Fruit fly (Drosophila melanogaster) whole organism, embryonic: ENCODE data around the gene CG9300.

Experiments used
- Abd-B ChIP-seq: fragments of 200-800 bp; sonication (Bioruptor generic); optimal IDR thresholded peaks from 2 replicates; lab custom pipeline; 2018; ENCODE audit warnings: missing biosample characterization, mild to moderate bottlenecking, missing genetic modification characterization, moderate library complexity
- Atf-2 ChIP-seq: fragments of 200-800 bp; sonication (Bioruptor generic); optimal IDR thresholded peaks from 2 replicates; lab custom pipeline; 2016; ENCODE audit warnings: missing biosample characterization, missing genetic modification characterization
- CG10321 ChIP-seq: fragments of 200-800 bp; sonication (Bioruptor generic); IDR thresholded peaks from 2 replicates; pipeline ENCODE4 v1.3.6; 2022; ENCODE audit warnings: missing biosample characterization, missing genetic modification characterization
- CG10366 ChIP-seq: fragments of 200-800 bp; sonication (Bioruptor generic); IDR thresholded peaks from 2 replicates; pipeline ENCODE4 v1.3.6; 2022; ENCODE audit warnings: missing biosample characterization, missing genetic modification characterization
- CG11696 ChIP-seq: fragments of 200-800 bp; sonication (Bioruptor generic); IDR thresholded peaks from 2 replicates; pipeline ENCODE4 v1.3.6; 2022; ENCODE audit warnings: missing biosample characterization, missing genetic modification characterization
- CG12071 ChIP-seq: fragments of 200-800 bp; sonication (Bioruptor generic); optimal IDR thresholded peaks from 3 replicates; lab custom pipeline; 2018; ENCODE audit warnings: missing biosample characterization, mild to moderate bottlenecking, missing genetic modification characterization
- CG12299 ChIP-seq: fragments of 200-800 bp; sonication (Bioruptor generic); optimal IDR thresholded peaks from 2 replicates; lab custom pipeline; 2018; ENCODE audit warnings: missing biosample characterization, mild to moderate bottlenecking, missing genetic modification characterization
- CG13894 ChIP-seq: fragments of 200-800 bp; sonication (Bioruptor generic); optimal IDR thresholded peaks from 3 replicates; lab custom pipeline; 2018; ENCODE audit warnings: missing biosample characterization, mild to moderate bottlenecking, missing genetic modification characterization, moderate library complexity
- CG14667 ChIP-seq: fragments of 200-800 bp; sonication (Bioruptor generic); IDR thresholded peaks from 2 replicates; pipeline ENCODE4 v1.3.6; 2022; ENCODE audit warnings: missing biosample characterization, missing genetic modification characterization
- CG14965 ChIP-seq: fragments of 200-800 bp; sonication (Bioruptor generic); optimal IDR thresholded peaks from 2 replicates; lab custom pipeline; 2016; ENCODE audit warnings: missing biosample characterization, missing genetic modification characterization, borderline replicate concordance
- CG1529 ChIP-seq: fragments of 200-800 bp; sonication (Bioruptor generic); optimal IDR thresholded peaks from 3 replicates; lab custom pipeline; 2018; ENCODE audit warnings: missing biosample characterization, missing genetic modification characterization
- CG16779 ChIP-seq: fragments of 200-800 bp; sonication (Bioruptor generic); IDR thresholded peaks from 2 replicates; pipeline ENCODE4 v1.3.6; 2022; ENCODE audit warnings: missing biosample characterization, missing genetic modification characterization
- CG17568 ChIP-seq: fragments of 200-800 bp; sonication (Bioruptor generic); optimal IDR thresholded peaks from 2 replicates; lab custom pipeline; 2018; ENCODE audit warnings: missing biosample characterization, mild to moderate bottlenecking, missing genetic modification characterization, moderate library complexity
- CG17829 ChIP-seq: fragments of 200-800 bp; optimal IDR thresholded peaks from 2 replicates; lab custom pipeline; 2019; ENCODE audit warnings: missing biosample characterization, mild to moderate bottlenecking, missing genetic modification characterization, moderate library complexity
- CG1832 ChIP-seq: fragments of 200-800 bp; sonication (Bioruptor generic); optimal IDR thresholded peaks from 2 replicates; lab custom pipeline; 2017; ENCODE audit warnings: missing biosample characterization, mild to moderate bottlenecking, missing genetic modification characterization, inconsistent platforms
- CG3065 ChIP-seq: fragments of 200-800 bp; sonication (Bioruptor generic); optimal IDR thresholded peaks from 2 replicates; lab custom pipeline; 2016; ENCODE audit warnings: missing biosample characterization, missing genetic modification characterization
- CG3726 ChIP-seq: fragments of 200-800 bp; sonication (Bioruptor generic); IDR thresholded peaks from 3 replicates; pipeline ENCODE4, ENCODE4 v1.3.6; 2022; ENCODE audit warnings: missing biosample characterization, missing genetic modification characterization
- CG4282 ChIP-seq: fragments of 200-800 bp; sonication (Bioruptor generic); optimal IDR thresholded peaks from 2 replicates; lab custom pipeline; 2016; ENCODE audit warnings: missing biosample characterization, missing genetic modification characterization
- CG4707 ChIP-seq: fragments of 200-800 bp; sonication (Bioruptor generic); optimal IDR thresholded peaks from 2 replicates; lab custom pipeline; 2018; ENCODE audit warnings: missing biosample characterization, mild to moderate bottlenecking, missing genetic modification characterization, moderate library complexity
- CG7786 ChIP-seq: fragments of 200-800 bp; sonication (Bioruptor generic); optimal IDR thresholded peaks from 2 replicates; lab custom pipeline; 2016; ENCODE audit warnings: missing biosample characterization, missing genetic modification characterization
- CG8388 ChIP-seq: fragments of 200-800 bp; sonication (Bioruptor generic); optimal IDR thresholded peaks from 2 replicates; lab custom pipeline; 2019; ENCODE audit warnings: missing biosample characterization, mild to moderate bottlenecking, missing genetic modification characterization, moderate library complexity
- CkIIα-i1 ChIP-seq: fragments of 200-800 bp; sonication (Bioruptor generic); IDR thresholded peaks from 2 replicates; pipeline ENCODE4 v1.3.6; 2022; ENCODE audit warnings: missing biosample characterization, missing genetic modification characterization
- Deaf1 ChIP-seq: fragments of 200-800 bp; optimal IDR thresholded peaks from 3 replicates; lab custom pipeline; 2019; ENCODE audit warnings: missing biosample characterization, mild to moderate bottlenecking, missing genetic modification characterization, moderate library complexity
- Dfd ChIP-seq, 2 experiments: fragments of >200 bp; optimal IDR thresholded peaks; 2 replicates each; lab custom pipeline; 2017; ENCODE audit warnings: missing biosample characterization in 2 of 2, missing genetic modification characterization in 2 of 2
- Dref ChIP-seq: fragments of 200-800 bp; sonication (Bioruptor generic); IDR thresholded peaks from 2 replicates; pipeline ENCODE4 v1.3.6; 2022; ENCODE audit warnings: missing biosample characterization, missing genetic modification characterization
- E2f1 ChIP-seq: fragments of 200-800 bp; sonication (Bioruptor generic); IDR thresholded peaks from 2 replicates; pipeline ENCODE4 v1.3.6; 2022; ENCODE audit warnings: missing biosample characterization, missing genetic modification characterization
- Ets65A ChIP-seq: fragments of 200-800 bp; sonication (Bioruptor generic); peaks from one replicate; lab custom pipeline; 2016; ENCODE audit warnings: missing biosample characterization, missing genetic modification characterization
- GATAe ChIP-seq: fragments of 200-800 bp; sonication (Bioruptor generic); conservative IDR thresholded peaks from 2 replicates; pipeline ENCODE4 v1.3.6; 2022; ENCODE audit warnings: missing biosample characterization, missing genetic modification characterization
- HLH3B ChIP-seq: fragments of 200-800 bp; sonication (Bioruptor generic); IDR thresholded peaks from 2 replicates; pipeline ENCODE4 v1.3.6; 2022; ENCODE audit warnings: missing biosample characterization, missing genetic modification characterization
- HLH54F ChIP-seq: fragments of 200-800 bp; sonication (Bioruptor generic); optimal IDR thresholded peaks from 3 replicates; lab custom pipeline; 2016; ENCODE audit warnings: missing biosample characterization, missing genetic modification characterization
- Hr39 ChIP-seq: fragments of >200 bp; optimal IDR thresholded peaks from 2 replicates; lab custom pipeline; 2017
- Hr51 ChIP-seq, 2 experiments: fragments of 200-800 bp; sonication (Bioruptor generic); optimal IDR thresholded peaks; 2 replicates in 1 of 2; 3 replicates in 1 of 2; lab custom pipeline; 2016 to 2018; ENCODE audit warnings: missing biosample characterization in 2 of 2, missing genetic modification characterization in 2 of 2, mild to moderate bottlenecking in 1 of 2, moderate library complexity in 1 of 2
- MESR4 ChIP-seq: fragments of 200-800 bp; sonication (Bioruptor generic); optimal IDR thresholded peaks from 2 replicates; lab custom pipeline; 2018; ENCODE audit warnings: missing biosample characterization, mild to moderate bottlenecking, missing genetic modification characterization, moderate library complexity
- Mad ChIP-seq: fragments of 200-800 bp; sonication (Bioruptor generic); optimal IDR thresholded peaks from 2 replicates; lab custom pipeline; 2016; ENCODE audit warnings: missing biosample characterization, missing genetic modification characterization
- NC2α ChIP-seq: fragments of 200-800 bp; sonication (Bioruptor generic); optimal IDR thresholded peaks from 2 replicates; lab custom pipeline; 2016; ENCODE audit warnings: missing biosample characterization, missing genetic modification characterization
- NFAT ChIP-seq: fragments of 200-800 bp; sonication (Bioruptor generic); IDR thresholded peaks from 2 replicates; pipeline ENCODE4 v1.3.6; 2022; ENCODE audit warnings: missing biosample characterization, missing genetic modification characterization
- Pdp1 ChIP-seq, 2 experiments: fragments of 200-800 bp; sonication (Bioruptor generic); optimal IDR thresholded peaks; 3 replicates each; lab custom pipeline; 2016; ENCODE audit warnings: missing biosample characterization in 2 of 2, missing genetic modification characterization in 2 of 2, mild to moderate bottlenecking in 1 of 2, moderate library complexity in 1 of 2
- Poxn ChIP-seq: fragments of 200-800 bp; sonication (Bioruptor generic); IDR thresholded peaks from 2 replicates; pipeline ENCODE4 v1.3.6; 2022; ENCODE audit warnings: missing biosample characterization, missing genetic modification characterization
- cad ChIP-seq: fragments of >200 bp; optimal IDR thresholded peaks from 2 replicates; lab custom pipeline; 2017; ENCODE audit warnings: missing biosample characterization, missing genetic modification characterization
- exex ChIP-seq: fragments of 200-800 bp; sonication (Bioruptor generic); optimal IDR thresholded peaks from 4 replicates; lab custom pipeline; 2018; ENCODE audit warnings: missing biosample characterization, mild to moderate bottlenecking, missing genetic modification characterization, moderate library complexity
- fd3F ChIP-seq: fragments of 200-800 bp; sonication (Bioruptor generic); optimal IDR thresholded peaks from 2 replicates; lab custom pipeline; 2018; ENCODE audit warnings: missing biosample characterization, mild to moderate bottlenecking, missing genetic modification characterization, moderate library complexity
- gro ChIP-seq: fragments of 200-800 bp; sonication (Bioruptor generic); optimal IDR thresholded peaks from 2 replicates; lab custom pipeline; 2016; ENCODE audit warnings: missing biosample characterization, missing genetic modification characterization
- hb ChIP-seq: fragments of 200-800 bp; sonication (Bioruptor generic); IDR thresholded peaks from 3 replicates; pipeline ENCODE4 v1.3.6; 2022; ENCODE audit warnings: missing biosample characterization, missing genetic modification characterization; ENCODE audit not compliant: partially characterized antibody
- ind ChIP-seq: fragments of 200-800 bp; sonication (Bioruptor generic); optimal IDR thresholded peaks from 3 replicates; lab custom pipeline; 2016; ENCODE audit warnings: missing biosample characterization, missing genetic modification characterization
- kah ChIP-seq: fragments of 200-800 bp; sonication (Bioruptor generic); optimal IDR thresholded peaks from 2 replicates; lab custom pipeline; 2018; ENCODE audit warnings: missing biosample characterization, mild to moderate bottlenecking, missing genetic modification characterization
- knrl ChIP-seq: fragments of 200-800 bp; sonication (Bioruptor generic); IDR thresholded peaks from 3 replicates; pipeline ENCODE4 v1.3.6; 2022; ENCODE audit warnings: missing biosample characterization, missing genetic modification characterization; ENCODE audit not compliant: partially characterized antibody
- lab ChIP-seq: fragments of 200-800 bp; sonication (Bioruptor generic); optimal IDR thresholded peaks from 3 replicates; lab custom pipeline; 2017; ENCODE audit warnings: missing biosample characterization, missing genetic modification characterization, mild to moderate bottlenecking, moderate library complexity, missing genetic modification reagents
- lbe ChIP-seq: fragments of 200-800 bp; sonication (Bioruptor generic); optimal IDR thresholded peaks from 2 replicates; lab custom pipeline; 2016; ENCODE audit warnings: missing biosample characterization, mild to moderate bottlenecking, missing genetic modification characterization
- lola ChIP-seq, 3 experiments: fragments of >200 bp in 2 of 3; fragments of 200-800 bp in 1 of 3; sonication (Bioruptor generic) in 1 of 3; optimal IDR thresholded peaks; 2 replicates each; lab custom pipeline; 2017 to 2019; ENCODE audit warnings: missing biosample characterization in 3 of 3, missing genetic modification characterization in 3 of 3, mild to moderate bottlenecking in 1 of 3, moderate library complexity in 1 of 3
- sug ChIP-seq: fragments of 200-800 bp; optimal IDR thresholded peaks from 2 replicates; lab custom pipeline; 2019; ENCODE audit warnings: missing biosample characterization, mild to moderate bottlenecking, missing genetic modification characterization, moderate library complexity
- vvl ChIP-seq: fragments of 200-800 bp; sonication (Bioruptor generic); IDR thresholded peaks from 2 replicates; pipeline ENCODE4 v1.3.6; 2022; ENCODE audit warnings: missing biosample characterization, missing genetic modification characterization

The CG9300 gene

dm6 chr3L:19516547-19516946 lies 35.7 kb upstream of the CG9300 start (continued):
- TF ChIP-seq cad (GFP tag; lab: Kevin White, UChicago) (no peak), Poxn (GFP tag; lab: Robert Waterston, UW) (peak; percentile 64), CG13894 (tag; lab: Kevin White, UChicago) (peak; percentile 78), E2f1 (GFP tag; lab: Robert Waterston, UW) (peak; percentile 88), fd3F (GFP tag; lab: Kevin White, UChicago) (peak; percentile 79), CG3726 (GFP tag; lab: Robert Waterston, UW) (peak; percentile 89; the same call in 2 of the 3 replicates), CG12071 (GFP tag; lab: Kevin White, UChicago) (peak; percentile 82), CG12299 (peak; percentile 49), CG4282 (GFP tag; lab: Kevin White, UChicago) (peak; percentile 65), Ets65A (GFP tag; lab: Kevin White, UChicago) (peak; percentile 100), CkIIα-i1 (GFP tag; lab: Robert Waterston, UW) (0 out of 2 replicates have a peak, but pooled peaks have one; percentile 50), CG7786 (GFP tag; lab: Kevin White, UChicago) (peak; percentile 71), lola (GFP tag; optimal IDR thresholded peaks at IDR 0.05; lab: Kevin White, UChicago) (no peak), NFAT (peak; percentile 97), Atf-2 (GFP tag; lab: Kevin White, UChicago) (peak; percentile 76), CG10321 (GFP tag; lab: Robert Waterston, UW) (peak; percentile 74), lab (GFP tag; lab: Kevin White, UChicago) (peak; percentile 93), NC2α (GFP tag; lab: Kevin White, UChicago) (peak; percentile 78), CG11696 (GFP tag; lab: Robert Waterston, UW) (peak; percentile 63), CG17568 (no peak), CG10366 (GFP tag; lab: Robert Waterston, UW) (peak; percentile 91), CG17829 (tag; lab: Kevin White, UChicago) (peak; percentile 82), CG3065 (GFP tag; lab: Kevin White, UChicago) (peak; percentile 70), Dfd (GFP tag; optimal IDR thresholded peaks at IDR 0.05; lab: Kevin White, UChicago) (peak in 1 of 2 experiments; percentile 17), Deaf1 (no peak), knrl (peak; percentile 74), CG1529 (GFP tag; lab: Kevin White, UChicago) (peak; percentile 48), CG8388 (GFP tag; lab: Kevin White, UChicago) (peak; percentile 76), Pdp1 (GFP tag; optimal IDR thresholded peaks at IDR 0.05; lab: Kevin White, UChicago) (peak; percentile 93), CG14667 (peak; percentile 89), Dref (GFP tag; lab: Robert Waterston, UW) (peak; percentile 48), Hr39 (no peak), MESR4 (GFP tag; lab: Kevin White, UChicago) (no peak), lbe (GFP tag; lab: Kevin White, UChicago) (no peak), kah (GFP tag; lab: Kevin White, UChicago) (no peak), hb (GFP tag; lab: Robert Waterston, UW) (no peak), HLH54F (GFP tag; lab: Kevin White, UChicago) (peak; percentile 86), CG14965 (peak; percentile 76), CG16779 (GFP tag; lab: Robert Waterston, UW) (peak; percentile 92), Hr51 (GFP tag; optimal IDR thresholded peaks at IDR 0.05; lab: Kevin White, UChicago) (peak; percentile 69 to 77), exex (tag; lab: Kevin White, UChicago) (no peak), Abd-B (GFP tag; lab: Kevin White, UChicago) (peak; percentile 88), CG1832 (no peak), sug (tag; lab: Kevin White, UChicago) (peak; percentile 82), Mad (GFP tag; lab: Kevin White, UChicago) (peak; percentile 81), GATAe (GFP tag; lab: Robert Waterston, UW) (peak; percentile 65), HLH3B (GFP tag; lab: Robert Waterston, UW) (peak; percentile 94), CG4707 (GFP tag; lab: Kevin White, UChicago) (peak; percentile 48), gro (GFP tag; lab: Kevin White, UChicago) (peak; percentile 96), vvl (GFP tag; lab: Robert Waterston, UW) (peak; percentile 96), ind (peak; percentile 87)
